Worm (Caenorhabditis elegans) whole organism, young adult: ENCODE results near the gene K07E1.1.

Experiments used
- B0261.1 ChIP-seq: sonication (generic microtip); optimal IDR thresholded peaks from 2 replicates; lab custom pipeline; 2016; ENCODE audit warnings: mild to moderate bottlenecking, missing genetic modification characterization, moderate library complexity, missing compliant biosample characterization
- F33H1.4 ChIP-seq: fragments of 200-800 bp; sonication (Bioruptor generic); IDR thresholded peaks from 2 replicates; pipeline ENCODE4 v1.3.6; 2022; ENCODE audit warnings: missing genetic modification reagents, missing genetic modification characterization, missing compliant biosample characterization
- F52B5.7 ChIP-seq: sonication (generic microtip); optimal IDR thresholded peaks from 2 replicates; lab custom pipeline; 2016; ENCODE audit warnings: mild to moderate bottlenecking, missing genetic modification characterization, missing compliant biosample characterization
- F57C9.4 ChIP-seq: sonication (generic microtip); optimal IDR thresholded peaks from 2 replicates; lab custom pipeline; 2017; ENCODE audit warnings: mild to moderate bottlenecking, missing genetic modification characterization, missing compliant biosample characterization
- K11D2.4 ChIP-seq: fragments of 200-800 bp; sonication (Bioruptor generic); IDR thresholded peaks from 2 replicates; pipeline ENCODE4 v1.3.6; 2022; ENCODE audit warnings: missing genetic modification reagents, missing genetic modification characterization, missing compliant biosample characterization
- K12H6.12 ChIP-seq: fragments of 200-800 bp; sonication (Bioruptor generic); optimal IDR thresholded peaks from 2 replicates; lab custom pipeline; 2018; ENCODE audit warnings: mild to moderate bottlenecking, missing genetic modification characterization, missing compliant biosample characterization
- Y53F4B.3 ChIP-seq: fragments of 200-800 bp; sonication (Bioruptor generic); IDR thresholded peaks from 2 replicates; pipeline ENCODE4 v1.3.6; 2022; ENCODE audit warnings: missing genetic modification reagents, missing genetic modification characterization, missing compliant biosample characterization
- Y67H2A.10 ChIP-seq: fragments of 200-800 bp; sonication (Bioruptor generic); conservative IDR thresholded peaks from 2 replicates; pipeline ENCODE4 v1.3.6; 2022; ENCODE audit warnings: missing genetic modification reagents, missing genetic modification characterization, missing compliant biosample characterization
- Y95B8A.8 ChIP-seq: fragments of 200-800 bp; sonication (Bioruptor generic); IDR thresholded peaks from 2 replicates; pipeline ENCODE4 v1.3.6; 2022; ENCODE audit warnings: missing genetic modification reagents, missing genetic modification characterization, missing compliant biosample characterization
- ZK185.1 ChIP-seq: sonication (generic microtip); optimal IDR thresholded peaks from 2 replicates; lab custom pipeline; 2016; ENCODE audit warnings: mild to moderate bottlenecking, missing genetic modification characterization, missing compliant biosample characterization; ENCODE audit not compliant: poor library complexity, severe bottlenecking
- akir-1 ChIP-seq: fragments of 200-800 bp; sonication (Bioruptor generic); optimal IDR thresholded peaks from 2 replicates; lab custom pipeline; 2018; ENCODE audit warnings: mild to moderate bottlenecking, missing genetic modification characterization, moderate library complexity, missing compliant biosample characterization
- attf-5 ChIP-seq: fragments of 200-800 bp; sonication (Bioruptor generic); optimal IDR thresholded peaks from 2 replicates; lab custom pipeline; 2018; ENCODE audit warnings: mild to moderate bottlenecking, missing genetic modification characterization, missing compliant biosample characterization
- cebp-1 ChIP-seq, 2 experiments: fragments of 200-800 bp in 1 of 2; sonication (Bioruptor generic) in 1 of 2; sonication (generic microtip) in 1 of 2; IDR thresholded peaks in 1 of 2; optimal IDR thresholded peaks in 1 of 2; 2 replicates each; pipeline versions ENCODE4 v1.3.6 to Lab custom; 2017 to 2022; ENCODE audit warnings: missing compliant biosample characterization in 2 of 2, missing genetic modification characterization in 2 of 2, mild to moderate bottlenecking in 1 of 2, missing genetic modification reagents in 1 of 2, moderate library complexity in 1 of 2
- ceh-100 ChIP-seq: fragments of 200-800 bp; sonication (Bioruptor generic); IDR thresholded peaks from 2 replicates; pipeline ENCODE4 v1.3.6; 2022; ENCODE audit warnings: missing genetic modification reagents, missing genetic modification characterization, missing compliant biosample characterization
- chd-7 ChIP-seq: sonication (generic microtip); optimal IDR thresholded peaks from 2 replicates; lab custom pipeline; 2016; ENCODE audit warnings: mild to moderate bottlenecking, missing genetic modification characterization, moderate library complexity, missing compliant biosample characterization
- dpff-1 ChIP-seq: sonication (generic microtip); optimal IDR thresholded peaks from 2 replicates; lab custom pipeline; 2017; ENCODE audit warnings: mild to moderate bottlenecking, missing genetic modification characterization, missing compliant biosample characterization
- egl-18 ChIP-seq: fragments of 200-800 bp; sonication (Bioruptor generic); IDR thresholded peaks from 2 replicates; pipeline ENCODE4 v1.3.6; 2022; ENCODE audit warnings: missing genetic modification reagents, missing genetic modification characterization, missing compliant biosample characterization
- him-1 ChIP-seq: sonication (generic microtip); optimal IDR thresholded peaks from 2 replicates; lab custom pipeline; 2016; ENCODE audit warnings: missing genotype, missing genetic modification reagents, missing genetic modification characterization, missing compliant biosample characterization
- hmg-1.2 ChIP-seq: fragments of 200-800 bp; sonication (Bioruptor generic); IDR thresholded peaks from 2 replicates; pipeline ENCODE4 v1.3.6; 2022; ENCODE audit warnings: missing genetic modification reagents, missing genetic modification characterization, missing compliant biosample characterization
- lin-35 ChIP-seq, 3 experiments: fragments of 150-350 bp in 2 of 3; sonication (generic microtip) in 1 of 3; optimal IDR thresholded peaks; 2 replicates each; lab custom pipeline; 2014 to 2018; ENCODE audit warnings: missing biosample characterization in 3 of 3, missing genetic modification characterization in 3 of 3, missing genetic modification reagents in 3 of 3
- lin-40 ChIP-seq: sonication (generic microtip); optimal IDR thresholded peaks from 2 replicates; lab custom pipeline; 2016; ENCODE audit warnings: missing genetic modification characterization, mild to moderate bottlenecking, missing compliant biosample characterization, missing genotype, missing genetic modification reagents
- lsy-27 ChIP-seq: sonication (generic microtip); optimal IDR thresholded peaks from 2 replicates; lab custom pipeline; 2017; ENCODE audit warnings: missing genetic modification characterization, mild to moderate bottlenecking, missing compliant biosample characterization, antibody characterized with exemption, missing genotype, borderline replicate concordance; ENCODE audit not compliant: insufficient read depth
- madf-3 ChIP-seq: fragments of 200-800 bp; sonication (Bioruptor generic); IDR thresholded peaks from 2 replicates; pipeline ENCODE4 v1.3.6; 2022; ENCODE audit warnings: missing genetic modification reagents, missing genetic modification characterization, missing compliant biosample characterization
- madf-6 ChIP-seq: fragments of 200-800 bp; sonication (Bioruptor generic); IDR thresholded peaks from 2 replicates; pipeline ENCODE4 v1.3.6; 2022; ENCODE audit warnings: missing genetic modification reagents, missing genetic modification characterization, missing compliant biosample characterization
- mcd-1 ChIP-seq: fragments of 200-800 bp; sonication (Bioruptor generic); IDR thresholded peaks from 2 replicates; pipeline ENCODE4 v1.3.6; 2022; ENCODE audit warnings: missing genetic modification reagents, missing genetic modification characterization, missing compliant biosample characterization
- mel-28 ChIP-seq: sonication (generic microtip); optimal IDR thresholded peaks from 2 replicates; lab custom pipeline; 2016; ENCODE audit warnings: borderline replicate concordance, mild to moderate bottlenecking, missing genetic modification characterization, missing compliant biosample characterization
- mes-4 ChIP-seq: sonication (generic microtip); optimal IDR thresholded peaks from 2 replicates; lab custom pipeline; 2016; ENCODE audit warnings: missing genotype, missing genetic modification characterization, missing compliant biosample characterization
- mxl-1 ChIP-seq: sonication (generic microtip); optimal IDR thresholded peaks from 2 replicates; lab custom pipeline; 2016; ENCODE audit warnings: missing genetic modification characterization, missing compliant biosample characterization
- nhr-179 ChIP-seq: sonication (generic microtip); optimal IDR thresholded peaks from 2 replicates; lab custom pipeline; 2016; ENCODE audit warnings: mild to moderate bottlenecking, missing genetic modification characterization, missing compliant biosample characterization
- nhr-27 ChIP-seq: fragments of 200-800 bp; sonication (Bioruptor generic); optimal IDR thresholded peaks from 2 replicates; lab custom pipeline; 2018; ENCODE audit warnings: mild to moderate bottlenecking, missing genetic modification characterization, moderate library complexity, missing compliant biosample characterization
- rcor-1 ChIP-seq: fragments of 200-800 bp; sonication (Bioruptor generic); IDR thresholded peaks from 2 replicates; pipeline ENCODE4 v1.3.6; 2022; ENCODE audit warnings: missing genetic modification reagents, missing genetic modification characterization, missing compliant biosample characterization
- rpc-1 ChIP-seq, 2 experiments: fragments of 150-350 bp in 1 of 2; sonication (generic microtip) in 1 of 2; optimal IDR thresholded peaks; 2 replicates each; lab custom pipeline; 2014 to 2018; ENCODE audit warnings: missing biosample characterization in 1 of 2, missing genetic modification characterization in 1 of 2, missing genetic modification reagents in 1 of 2, missing genotype in 1 of 2
- sdz-38 ChIP-seq: sonication (generic microtip); optimal IDR thresholded peaks from 2 replicates; lab custom pipeline; 2016; ENCODE audit warnings: missing genotype, missing genetic modification characterization, missing compliant biosample characterization
- sea-2 ChIP-seq: fragments of 200-800 bp; sonication (Bioruptor generic); IDR thresholded peaks from 2 replicates; pipeline ENCODE4 v1.3.6; 2022; ENCODE audit warnings: missing genetic modification characterization, missing compliant biosample characterization
- snpc-1.1 ChIP-seq: sonication (generic microtip); optimal IDR thresholded peaks from 2 replicates; lab custom pipeline; 2017; ENCODE audit warnings: missing genetic modification characterization, mild to moderate bottlenecking, missing compliant biosample characterization, antibody characterized with exemption, moderate library complexity, missing genotype, missing genetic modification reagents; ENCODE audit not compliant: insufficient read depth
- somi-1 ChIP-seq: fragments of 200-800 bp; sonication (Bioruptor generic); optimal IDR thresholded peaks from 2 replicates; lab custom pipeline; 2018; ENCODE audit warnings: mild to moderate bottlenecking, missing genetic modification characterization, missing compliant biosample characterization
- sptf-2 ChIP-seq: fragments of 200-800 bp; sonication (Bioruptor generic); optimal IDR thresholded peaks from 2 replicates; lab custom pipeline; 2018; ENCODE audit warnings: mild to moderate bottlenecking, missing genetic modification characterization, missing compliant biosample characterization
- tbx-9 ChIP-seq: sonication (generic microtip); optimal IDR thresholded peaks from 2 replicates; lab custom pipeline; 2016; ENCODE audit warnings: borderline replicate concordance, missing genetic modification characterization, inconsistent platforms, missing compliant biosample characterization
- unc-62 ChIP-seq: fragments of 150-350 bp; optimal IDR thresholded peaks from 2 replicates; lab custom pipeline; 2014; ENCODE audit warnings: missing biosample characterization, missing genetic modification reagents, missing genetic modification characterization
- ztf-22 ChIP-seq: fragments of 200-800 bp; sonication (Bioruptor generic); optimal IDR thresholded peaks from 2 replicates; lab custom pipeline; 2018; ENCODE audit warnings: mild to moderate bottlenecking, missing genetic modification characterization, moderate library complexity, missing compliant biosample characterization
- ztf-3 ChIP-seq: fragments of 200-800 bp; sonication (Bioruptor generic); optimal IDR thresholded peaks from 2 replicates; lab custom pipeline; 2018; ENCODE audit warnings: mild to moderate bottlenecking, missing genetic modification characterization, missing compliant biosample characterization

K07E1.1 gene

DNA sequence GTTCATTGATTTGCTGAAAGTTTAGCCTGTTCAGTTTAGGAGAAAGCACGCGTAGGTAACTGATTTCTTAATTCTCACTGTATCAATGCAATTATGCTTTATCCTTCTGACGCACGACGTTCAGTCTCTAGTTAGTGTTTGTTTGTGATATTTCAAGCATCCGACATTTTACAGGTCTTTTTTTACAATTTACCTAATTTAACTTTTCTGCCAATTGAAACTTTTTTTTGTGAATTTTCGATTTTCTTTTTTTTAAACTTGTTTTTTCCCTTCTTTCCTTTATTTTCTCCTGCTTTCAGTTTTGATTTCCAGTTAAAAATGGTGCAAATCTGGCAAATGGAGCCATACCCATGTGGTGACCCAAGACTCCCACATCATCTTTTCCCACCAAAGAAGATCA, at the start of gene K07E1.1:
Gene K07E1.1, plus strand, starts transcription at position 301 of the 400 bp plus-strand sequence.
- TF ChIP-seq sdz-38 (tag; lab: Kevin White, UChicago) = no peak
- TF ChIP-seq F33H1.4 (GFP tag; lab: Robert Waterston, UW) = no peak
- no peak for TF ChIP-seq F57C9.4 (tag; lab: Kevin White, UChicago)
- no peak for TF ChIP-seq lsy-27 (tag; lab: Kevin White, UChicago)
- TF ChIP-seq sptf-2 (GFP tag; lab: Kevin White, UChicago) = no peak
- TF ChIP-seq snpc-1.1 (tag; lab: Kevin White, UChicago) = no peak
- no peak for TF ChIP-seq B0261.1 (tag; lab: Kevin White, UChicago)
- TF ChIP-seq, all 124 proteins: peak for 0

DNA sequence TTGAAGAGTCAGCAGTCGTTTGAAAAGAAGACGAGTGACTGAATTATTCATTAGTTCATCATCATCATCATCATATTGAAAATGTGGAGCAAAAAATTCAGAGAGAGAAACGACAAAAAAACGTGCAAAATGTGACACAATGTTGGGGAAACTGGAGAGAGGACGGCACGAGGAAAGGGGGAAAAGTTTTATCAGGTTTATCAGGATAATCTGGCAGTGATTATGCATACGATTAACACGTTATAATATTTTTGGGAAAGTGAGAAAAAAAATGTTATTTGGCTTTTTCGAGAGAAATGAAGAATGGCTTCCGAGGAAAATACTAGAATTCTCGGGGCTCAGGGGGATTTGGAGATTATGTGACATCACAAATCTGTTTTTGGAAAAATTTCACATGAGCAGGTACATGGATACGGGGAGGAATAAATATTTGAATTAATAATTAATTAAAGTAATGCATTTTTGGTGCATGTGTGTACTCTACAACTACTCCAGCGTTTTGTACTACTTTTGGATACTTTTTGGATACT, 45.7 kb upstream of the K07E1.1 start, which contains the start of gene camt-1:
Gene camt-1, minus strand, starts transcription at position 51 of the 530 bp plus-strand sequence.
- TF ChIP-seq madf-3 (no peak), sdz-38 (tag; lab: Kevin White, UChicago) (no peak), ztf-22 (GFP tag; lab: Kevin White, UChicago) (no peak), unc-62 (GFP tag; lab: Kevin White, UChicago) (no peak), dpff-1 (tag; lab: Kevin White, UChicago) (no peak), tbx-9 (tag; lab: Kevin White, UChicago) (no peak), B0261.1 (tag; lab: Kevin White, UChicago) (no peak), nhr-27 (tag; lab: Kevin White, UChicago) (no peak), him-1 (tag; lab: Kevin White, UChicago) (no peak)
- TF ChIP-seq, all 124 proteins: peak for 0

DNA sequence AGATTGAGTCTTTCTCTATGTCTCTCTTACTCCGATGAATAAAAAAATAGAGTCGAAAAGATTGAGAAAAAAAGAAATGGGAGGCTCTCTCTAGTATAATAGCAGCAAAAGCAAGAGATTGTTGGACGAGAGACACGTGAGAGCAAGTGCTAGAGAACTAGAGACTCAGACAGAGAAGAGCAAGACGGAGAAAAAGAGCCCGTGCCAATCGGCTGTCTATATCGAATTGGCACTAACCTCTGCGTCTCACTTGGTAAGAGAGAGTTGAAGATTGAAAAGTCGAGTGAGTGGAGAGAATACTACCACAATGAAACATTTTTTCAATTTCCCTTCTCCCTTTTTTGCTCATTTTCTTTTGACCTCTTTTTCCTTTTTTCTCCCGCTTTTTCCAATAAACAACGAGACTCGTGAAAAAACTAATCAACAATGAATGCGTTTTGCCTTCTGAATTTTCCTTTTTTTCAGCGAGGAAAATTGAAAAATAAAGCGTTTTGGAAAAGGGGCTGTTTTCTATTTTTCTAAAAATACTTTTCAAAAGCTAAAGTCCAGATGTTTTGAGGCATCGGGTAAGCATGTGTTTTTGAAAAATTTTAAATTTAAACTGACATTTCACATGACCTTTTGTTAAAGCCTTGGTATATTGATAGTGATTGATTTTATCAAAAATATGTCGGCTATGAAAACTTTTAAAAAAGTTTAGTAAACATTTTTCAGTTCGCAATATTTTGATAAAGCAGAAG, 44.2 kb upstream of the K07E1.1 start:
- no peak for TF ChIP-seq sdz-38 (tag; lab: Kevin White, UChicago)
- TF ChIP-seq mel-28 (tag; lab: Kevin White, UChicago) = no peak
- TF ChIP-seq mxl-1 (tag; lab: Kevin White, UChicago) = no peak
- no peak for TF ChIP-seq Y67H2A.10 (GFP tag; lab: Robert Waterston, UW)
- no peak for TF ChIP-seq Y53F4B.3 (GFP tag; lab: Robert Waterston, UW)
- no peak for TF ChIP-seq rcor-1 (GFP tag; lab: Robert Waterston, UW)
- no peak for TF ChIP-seq F52B5.7
- TF ChIP-seq akir-1 (GFP tag; lab: Kevin White, UChicago) = no peak
- TF ChIP-seq lin-35 (GFP tag; optimal IDR thresholded peaks at IDR 0.05; lab: Kevin White, UChicago) = peak in 1 of 3 experiments; percentile 31
- no peak for TF ChIP-seq Y95B8A.8 (GFP tag; lab: Robert Waterston, UW)
- no peak for TF ChIP-seq K11D2.4 (GFP tag; lab: Robert Waterston, UW)
- TF ChIP-seq attf-5 (GFP tag; lab: Kevin White, UChicago) = peak; percentile 42
- no peak for TF ChIP-seq sea-2
- peak; percentile 55 for TF ChIP-seq ZK185.1 (tag; lab: Kevin White, UChicago)
- TF ChIP-seq nhr-179 (tag; lab: Kevin White, UChicago) = no peak
- TF ChIP-seq hmg-1.2 (GFP tag; lab: Robert Waterston, UW) = peak; percentile 71; the same call in 1 of the 2 replicates
- TF ChIP-seq mcd-1 (GFP tag; lab: Robert Waterston, UW) = peak; percentile 39; the same call in 1 of the 2 replicates
- peak; percentile 23 for TF ChIP-seq somi-1 (GFP tag; lab: Kevin White, UChicago)
- TF ChIP-seq mes-4 = no peak
- TF ChIP-seq nhr-27 (tag; lab: Kevin White, UChicago) = no peak
- TF ChIP-seq lin-40 (tag; lab: Kevin White, UChicago) = peak; percentile 52
- TF ChIP-seq chd-7 (tag; lab: Kevin White, UChicago) = peak; percentile 21
- no peak for TF ChIP-seq rpc-1 (optimal IDR thresholded peaks at IDR 0.05; lab: Kevin White, UChicago)
- no peak for TF ChIP-seq rpc-1 (tag; optimal IDR thresholded peaks at IDR 0.05; lab: Kevin White, UChicago)
- no peak for TF ChIP-seq ceh-100 (GFP tag; lab: Robert Waterston, UW)
- no peak for TF ChIP-seq ztf-3 (GFP tag; lab: Kevin White, UChicago)
- TF ChIP-seq K12H6.12 (tag; lab: Kevin White, UChicago) = peak; percentile 59
- no peak for TF ChIP-seq cebp-1 (GFP tag; IDR thresholded peaks at IDR 0.05; lab: Robert Waterston, UW)
- peak; percentile 60 for TF ChIP-seq cebp-1 (tag; optimal IDR thresholded peaks at IDR 0.05; lab: Kevin White, UChicago)
- TF ChIP-seq egl-18 (GFP tag; lab: Robert Waterston, UW) = 0 out of 2 replicates have a peak, but pooled peaks have one; percentile 30
- TF ChIP-seq madf-6 (GFP tag; lab: Robert Waterston, UW) = no peak
